2 worm cellular contexts compared by ENCODE assay signal in genomic region chrIV:17376127-17376526, ce11.
TF ChIP-seq lines count a peak whose summit lies in the region.

TSS of gene haf-1 (plus strand) at chrIV:17376427.

TF ChIP-seq in whole organism, L3 larva, 47 proteins besides CTCF, POLR2A, EP300 and RAD21:
- TF ChIP-seq pha-4 (tag; optimal IDR thresholded peaks at IDR 0.05; lab: Kevin White, UChicago), result peak; percentile 43
- TF ChIP-seq ztf-4 (tag; optimal IDR thresholded peaks at IDR 0.05; lab: Kevin White, UChicago), result no peak
- peak; percentile 45 for TF ChIP-seq pqm-1 (tag; optimal IDR thresholded peaks at IDR 0.05; lab: Kevin White, UChicago)

TF ChIP-seq in whole organism, L4 larva, 104 proteins besides CTCF, POLR2A, EP300 and RAD21:
- TF ChIP-seq mep-1 (tag; optimal IDR thresholded peaks at IDR 0.05; lab: Kevin White, UChicago) (no peak), nhr-28 (tag; optimal IDR thresholded peaks at IDR 0.05; lab: Kevin White, UChicago) (no peak), daf-16 (GFP tag; optimal IDR thresholded peaks at IDR 0.05; lab: Kevin White, UChicago) (no peak), daf-16 (tag; optimal IDR thresholded peaks at IDR 0.05; lab: Kevin White, UChicago) (peak; percentile 59), fkh-10 (GFP tag; optimal IDR thresholded peaks at IDR 0.05; lab: Kevin White, UChicago) (no peak), Y5F2A.4 (GFP tag; optimal IDR thresholded peaks at IDR 0.05; lab: Kevin White, UChicago) (no peak), mxl-3 (GFP tag; optimal IDR thresholded peaks at IDR 0.05; lab: Kevin White, UChicago) (no peak)
TF ChIP-seq in whole organism, L4 larva: peak in this region for 1.

Comparison
In these comparisons a context has a peak if more than half of its experiments do, and no peak if none do; other contexts are left out.
1. Of the 28 proteins assayed by ChIP-seq in both whole organism, L4 larva and whole organism, L3 larva: peak only in whole organism, L4 larva: none; only in whole organism, L3 larva: pha-4 and pqm-1; in both: none; in neither: 26.